Worm (Caenorhabditis elegans) whole organism, L3 larva: ENCODE measurements around the gene nspd-2.

ENCODE experiments used
- ama-1 ChIP-seq: fragments of 150-350 bp; optimal IDR thresholded peaks from 2 replicates; lab custom pipeline; 2018
- ceh-16 ChIP-seq: sonication (generic microtip); optimal IDR thresholded peaks from 2 replicates; lab custom pipeline; 2017; ENCODE audit warnings: missing biosample characterization, missing genetic modification characterization
- ceh-28 ChIP-seq: fragments of 150-350 bp; optimal IDR thresholded peaks from 2 replicates; lab custom pipeline; 2014; ENCODE audit warnings: missing biosample characterization, missing genetic modification reagents, missing genetic modification characterization
- ceh-9 ChIP-seq: sonication (generic microtip); optimal IDR thresholded peaks from 2 replicates; lab custom pipeline; 2018; ENCODE audit warnings: missing biosample characterization, missing genetic modification characterization
- daf-12 ChIP-seq: fragments of 150-350 bp; optimal IDR thresholded peaks from 2 replicates; lab custom pipeline; 2014; ENCODE audit warnings: missing biosample characterization, missing genetic modification reagents, missing genetic modification characterization
- egl-27 ChIP-seq: sonication (generic microtip); optimal IDR thresholded peaks from 4 replicates; lab custom pipeline; 2017; ENCODE audit warnings: missing biosample characterization, missing genetic modification reagents, missing genetic modification characterization
- egl-5 ChIP-seq: fragments of 150-350 bp; optimal IDR thresholded peaks from 2 replicates; lab custom pipeline; 2017; ENCODE audit warnings: missing biosample characterization, missing genetic modification reagents, missing genetic modification characterization, inconsistent platforms
- elt-1 ChIP-seq: fragments of 150-350 bp; optimal IDR thresholded peaks from 2 replicates; lab custom pipeline; 2014; ENCODE audit warnings: missing biosample characterization, missing genetic modification characterization
- elt-2 ChIP-seq: sonication (generic microtip); optimal IDR thresholded peaks from 2 replicates; lab custom pipeline; 2016; ENCODE audit warnings: missing genetic modification reagents, mild to moderate bottlenecking, missing genetic modification characterization, missing compliant biosample characterization
- elt-3 ChIP-seq, 3 experiments: fragments of 150-350 bp in 1 of 3; sonication (generic microtip) in 2 of 3; optimal IDR thresholded peaks; 2 replicates in 2 of 3; 4 replicates in 1 of 3; lab custom pipeline; 2014 to 2017; ENCODE audit warnings: missing biosample characterization in 3 of 3, missing genetic modification characterization in 3 of 3
- eor-1 ChIP-seq, 2 experiments: fragments of 150-350 bp; optimal IDR thresholded peaks; 2 replicates each; lab custom pipeline; 2014 to 2018; ENCODE audit warnings: missing biosample characterization in 2 of 2, missing genetic modification characterization in 2 of 2
- fkh-2 ChIP-seq: fragments of 150-350 bp; optimal IDR thresholded peaks from 2 replicates; lab custom pipeline; 2014; ENCODE audit warnings: missing biosample characterization, missing genetic modification reagents, missing genetic modification characterization
- fos-1 ChIP-seq: fragments of 150-350 bp; optimal IDR thresholded peaks from 2 replicates; lab custom pipeline; 2014; ENCODE audit warnings: missing biosample characterization, missing genetic modification characterization
- jun-1 ChIP-seq: fragments of 150-350 bp; optimal IDR thresholded peaks from 2 replicates; lab custom pipeline; 2014; ENCODE audit warnings: missing biosample characterization, missing genetic modification reagents, missing genetic modification characterization
- lin-15B ChIP-seq: fragments of 150-350 bp; optimal IDR thresholded peaks from 2 replicates; lab custom pipeline; 2014; ENCODE audit warnings: missing biosample characterization, missing genetic modification characterization
- lin-39 ChIP-seq: fragments of 150-350 bp; optimal IDR thresholded peaks from 2 replicates; lab custom pipeline; 2018; ENCODE audit warnings: missing biosample characterization, missing genetic modification reagents, missing genetic modification characterization
- mdl-1 ChIP-seq: fragments of 150-350 bp; optimal IDR thresholded peaks from 2 replicates; lab custom pipeline; 2014; ENCODE audit warnings: missing biosample characterization, missing genetic modification characterization
- mml-1 ChIP-seq: fragments of 150-350 bp; sonication (generic microtip); optimal IDR thresholded peaks from 3 replicates; lab custom pipeline; 2014; ENCODE audit warnings: missing biosample characterization, missing genetic modification characterization
- nfya-1 ChIP-seq: sonication (generic microtip); optimal IDR thresholded peaks from 2 replicates; lab custom pipeline; 2017; ENCODE audit warnings: missing genetic modification characterization, mild to moderate bottlenecking, missing compliant biosample characterization, antibody characterized with exemption, moderate library complexity; ENCODE audit not compliant: insufficient read depth
- nhr-11 ChIP-seq: fragments of 150-350 bp; optimal IDR thresholded peaks from 2 replicates; lab custom pipeline; 2014; ENCODE audit warnings: missing biosample characterization, missing genetic modification characterization
- nhr-12 ChIP-seq: fragments of 150-350 bp; optimal IDR thresholded peaks from 2 replicates; lab custom pipeline; 2014; ENCODE audit warnings: missing biosample characterization, missing genetic modification characterization
- nhr-23 ChIP-seq: fragments of 150-350 bp; optimal IDR thresholded peaks from 2 replicates; lab custom pipeline; 2014; ENCODE audit warnings: missing biosample characterization, missing genetic modification reagents, missing genetic modification characterization
- nhr-237 ChIP-seq: fragments of 150-350 bp; optimal IDR thresholded peaks from 2 replicates; lab custom pipeline; 2014; ENCODE audit warnings: missing biosample characterization, missing genetic modification characterization
- nhr-28 ChIP-seq: fragments of 150-350 bp; optimal IDR thresholded peaks from 2 replicates; lab custom pipeline; 2014; ENCODE audit warnings: missing biosample characterization, missing genetic modification characterization
- nhr-43 ChIP-seq: sonication (generic microtip); optimal IDR thresholded peaks from 2 replicates; lab custom pipeline; 2016; ENCODE audit warnings: mild to moderate bottlenecking, missing genetic modification characterization, missing compliant biosample characterization; ENCODE audit not compliant: poor library complexity, severe bottlenecking
- nhr-67 ChIP-seq: fragments of 150-350 bp; optimal IDR thresholded peaks from 2 replicates; lab custom pipeline; 2014; ENCODE audit warnings: missing biosample characterization, missing genetic modification characterization
- nhr-76 ChIP-seq: fragments of 150-350 bp; sonication (generic microtip); optimal IDR thresholded peaks from 5 replicates; lab custom pipeline; 2014; ENCODE audit warnings: missing biosample characterization, missing genetic modification characterization
- nhr-77 ChIP-seq: fragments of 150-350 bp; optimal IDR thresholded peaks from 2 replicates; lab custom pipeline; 2014; ENCODE audit warnings: missing biosample characterization, missing genetic modification characterization
- sea-2 ChIP-seq: fragments of 150-350 bp; sonication (generic microtip); optimal IDR thresholded peaks from 4 replicates; lab custom pipeline; 2014; ENCODE audit warnings: missing biosample characterization, missing genetic modification reagents, missing genetic modification characterization
- skn-1 ChIP-seq: fragments of 150-350 bp; optimal IDR thresholded peaks from 2 replicates; lab custom pipeline; 2014; ENCODE audit warnings: missing biosample characterization, missing genetic modification characterization
- tbx-2 ChIP-seq: sonication (generic microtip); optimal IDR thresholded peaks from 2 replicates; lab custom pipeline; 2016; ENCODE audit warnings: mild to moderate bottlenecking, missing genetic modification characterization, missing compliant biosample characterization
- unc-39 ChIP-seq: sonication (generic microtip); optimal IDR thresholded peaks from 4 replicates; lab custom pipeline; 2017; ENCODE audit warnings: missing biosample characterization, missing genetic modification characterization
- unc-62 ChIP-seq: fragments of 150-350 bp; sonication (generic microtip); optimal IDR thresholded peaks from 4 replicates; lab custom pipeline; 2014; ENCODE audit warnings: missing biosample characterization, missing genetic modification reagents, missing genetic modification characterization
- zag-1 ChIP-seq: fragments of 150-350 bp; optimal IDR thresholded peaks from 2 replicates; lab custom pipeline; 2014; ENCODE audit warnings: missing biosample characterization, missing genetic modification characterization
- ztf-11 ChIP-seq: fragments of 150-350 bp; optimal IDR thresholded peaks from 2 replicates; lab custom pipeline; 2014; ENCODE audit warnings: missing biosample characterization, missing genetic modification characterization
- ztf-4 ChIP-seq: fragments of 150-350 bp; optimal IDR thresholded peaks from 2 replicates; lab custom pipeline; 2014; ENCODE audit warnings: missing biosample characterization, missing genetic modification characterization

nspd-2 gene

ce11 chrIV:9849624-9850023 lies 5.8 kb downstream of the nspd-2 start, which contains the start of gene K07F5.8:
Gene K07F5.8, minus strand, starts transcription at chrIV:9849724.
- TF ChIP-seq ceh-16 (tag; lab: Kevin White, UChicago), result no peak
- TF ChIP-seq ztf-4 (tag; lab: Kevin White, UChicago), result no peak
- no peak for TF ChIP-seq nhr-12 (tag; lab: Kevin White, UChicago)
- TF ChIP-seq sea-2, result no peak
- no peak for TF ChIP-seq nhr-43 (tag; lab: Kevin White, UChicago)
- no peak for TF ChIP-seq daf-12
- no peak for TF ChIP-seq mdl-1
- no peak for TF ChIP-seq elt-1
- TF ChIP-seq ama-1 (lab: Kevin White, UChicago), result no peak
- no peak for TF ChIP-seq nhr-76
- no peak for TF ChIP-seq ceh-9
- TF ChIP-seq lin-39 (tag; lab: Kevin White, UChicago), result no peak
- no peak for TF ChIP-seq tbx-2
- no peak for TF ChIP-seq fos-1 (tag; lab: Kevin White, UChicago)
- TF ChIP-seq elt-3 (tag; optimal IDR thresholded peaks at IDR 0.05; lab: Kevin White, UChicago), result no peak
- TF ChIP-seq nhr-237 (tag; lab: Kevin White, UChicago), result no peak
- no peak for TF ChIP-seq egl-27 (tag; lab: Kevin White, UChicago)
- TF ChIP-seq skn-1 (tag; lab: Kevin White, UChicago), result no peak
- no peak for TF ChIP-seq zag-1 (tag; lab: Kevin White, UChicago)
- no peak for TF ChIP-seq nhr-77 (tag; lab: Kevin White, UChicago)
- TF ChIP-seq, all 47 proteins: peak for 0

DNA sequence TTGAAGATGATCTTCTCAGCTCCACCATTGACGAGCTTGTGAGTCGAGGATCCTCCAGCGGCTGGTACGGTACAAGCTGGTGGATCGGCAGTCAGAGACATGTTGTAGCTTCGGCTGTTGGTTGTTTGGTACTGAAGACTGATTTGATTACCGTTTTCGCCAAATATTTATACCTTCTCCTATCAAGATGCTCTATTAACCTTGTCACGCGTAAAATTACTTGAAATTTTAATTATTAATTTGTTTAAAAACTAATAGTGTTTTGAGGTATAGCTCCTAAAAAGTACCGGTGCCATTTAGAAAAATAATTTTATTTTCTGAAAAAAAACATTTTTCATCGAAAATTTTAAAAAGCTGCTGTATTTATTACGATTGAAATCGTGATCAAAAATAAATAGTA lies 7.1 kb downstream of the nspd-2 start, which contains the start of gene ssp-10:
TSS of gene ssp-10 (minus strand) at position 101 of the 400 bp plus-strand sequence.
- TF ChIP-seq nfya-1 (tag; lab: Kevin White, UChicago) (no peak), sea-2 (no peak), ceh-9 (no peak), nhr-11 (tag; lab: Kevin White, UChicago) (no peak), elt-2 (no peak), nhr-28 (no peak), unc-39 (no peak), eor-1 (tag; optimal IDR thresholded peaks at IDR 0.05; lab: Kevin White, UChicago) (no peak), ceh-16 (tag; lab: Kevin White, UChicago) (no peak), nhr-67 (no peak), ceh-28 (tag; lab: Kevin White, UChicago) (no peak), nhr-77 (tag; lab: Kevin White, UChicago) (no peak), ama-1 (lab: Kevin White, UChicago) (no peak), unc-62 (no peak)

ce11 chrIV:9852250-9852649 lies 8.4 kb downstream of the nspd-2 start, which contains the start of gene ssq-1:
Gene ssq-1, plus strand, starts transcription at chrIV:9852550.
- no peak for TF ChIP-seq fos-1 (tag; lab: Kevin White, UChicago)
- no peak for TF ChIP-seq nhr-11 (tag; lab: Kevin White, UChicago)
- TF ChIP-seq ceh-16 (tag; lab: Kevin White, UChicago), result no peak
- TF ChIP-seq fkh-2 (tag; lab: Kevin White, UChicago), result no peak
- no peak for TF ChIP-seq ztf-11 (tag; lab: Kevin White, UChicago)
- no peak for TF ChIP-seq lin-15B (tag; lab: Kevin White, UChicago)
- no peak for TF ChIP-seq nhr-12 (tag; lab: Kevin White, UChicago)

DNA sequence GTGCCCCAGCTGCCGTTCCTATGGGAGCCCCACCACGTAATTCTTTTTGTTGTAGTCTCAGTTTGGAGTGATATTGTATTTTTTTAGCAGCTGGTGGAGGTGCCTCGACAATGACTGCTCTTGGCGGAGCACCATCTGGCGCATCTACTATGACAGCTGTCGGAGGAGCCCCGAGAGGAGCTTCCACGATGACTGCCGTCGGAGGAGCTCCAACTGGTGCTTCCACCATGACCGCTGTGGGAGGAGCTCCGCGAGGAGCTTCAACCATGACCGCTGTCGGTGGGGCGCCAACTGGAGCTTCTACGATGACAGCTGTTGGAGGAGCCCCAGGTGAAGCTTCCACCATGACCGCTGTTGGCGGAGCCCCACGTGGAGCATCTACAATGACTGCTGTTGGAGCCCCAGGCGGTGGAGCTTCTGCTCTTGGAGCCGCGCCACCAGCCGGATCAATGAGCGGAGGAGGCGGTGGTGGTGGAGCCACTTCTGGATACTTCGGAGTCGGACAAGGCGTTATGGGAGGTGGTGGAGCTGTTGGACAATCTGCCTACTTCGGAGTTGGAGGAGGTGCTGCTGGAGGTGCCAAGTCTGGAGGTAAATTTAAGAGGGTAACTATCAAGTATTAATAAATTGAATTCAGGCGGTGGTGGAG lies 9.1 kb downstream of the nspd-2 start:
- TF ChIP-seq jun-1 (no peak), nhr-28 (no peak), egl-5 (tag; lab: Kevin White, UChicago) (no peak), tbx-2 (no peak), zag-1 (tag; lab: Kevin White, UChicago) (no peak), nhr-77 (tag; lab: Kevin White, UChicago) (no peak), ama-1 (lab: Kevin White, UChicago) (no peak), nhr-43 (tag; lab: Kevin White, UChicago) (no peak), eor-1 (tag; optimal IDR thresholded peaks at IDR 0.05; lab: Kevin White, UChicago) (no peak), ceh-28 (tag; lab: Kevin White, UChicago) (no peak), mml-1 (no peak), elt-1 (no peak), nhr-76 (no peak), elt-2 (no peak), fkh-2 (tag; lab: Kevin White, UChicago) (no peak), daf-12 (no peak), nhr-23 (tag; lab: Kevin White, UChicago) (no peak), nfya-1 (tag; lab: Kevin White, UChicago) (no peak)
